Worm (Caenorhabditis elegans): ENCODE measurements around the gene nlp-66.
A peak's percentile ranks its signal among the peaks of the same experiment; 100 is the strongest.

nlp-66 gene

ce11 chrX:11095480-11095879 lies 21.1 kb downstream of the nlp-66 start:
- TF ChIP-seq irx-1 (tag; optimal IDR thresholded peaks at IDR 0.05): peak; percentile 27
- TF ChIP-seq hpl-2 (GFP tag; optimal IDR thresholded peaks at IDR 0.05): no peak
- no peak for TF ChIP-seq hlh-17 (GFP tag; optimal IDR thresholded peaks at IDR 0.05; ENCODE audit: borderline replicate concordance)
- peak; percentile 63 for TF ChIP-seq fkh-8 (tag; optimal IDR thresholded peaks at IDR 0.05)
- peak; percentile 19 to 52 for TF ChIP-seq lin-35 (GFP tag; optimal IDR thresholded peaks at IDR 0.05)
- peak; percentile 6 for TF ChIP-seq ceh-63 (GFP tag; optimal IDR thresholded peaks at IDR 0.05)
- peak; percentile 17 for TF ChIP-seq C04F5.9 (tag; optimal IDR thresholded peaks at IDR 0.05)
- TF ChIP-seq sup-37 (GFP tag; optimal IDR thresholded peaks at IDR 0.05): no peak
- peak; percentile 68 for TF ChIP-seq nhr-90 (tag; optimal IDR thresholded peaks at IDR 0.05; ENCODE audit: poor library complexity)
- no peak for TF ChIP-seq pag-3 (tag; optimal IDR thresholded peaks at IDR 0.05; ENCODE audit: borderline replicate concordance, insufficient read depth)
- no peak for TF ChIP-seq lin-39 (tag; optimal IDR thresholded peaks at IDR 0.05)
- peak; percentile 72 for TF ChIP-seq nhr-71 (tag; optimal IDR thresholded peaks at IDR 0.05)
- no peak for TF ChIP-seq ama-1 (optimal IDR thresholded peaks at IDR 0.05)
- peak; percentile 68 for TF ChIP-seq nhr-20 (tag; optimal IDR thresholded peaks at IDR 0.05)
- TF ChIP-seq jun-1 (tag; optimal IDR thresholded peaks at IDR 0.05): peak; percentile 68
- TF ChIP-seq ceh-88 (GFP tag; IDR thresholded peaks at IDR 0.05): no peak
- peak; percentile 73 for TF ChIP-seq swsn-7 (tag; optimal IDR thresholded peaks at IDR 0.05)
- TF ChIP-seq ceh-90 (tag; optimal IDR thresholded peaks at IDR 0.05): no peak
- TF ChIP-seq ets-5 (GFP tag; IDR thresholded peaks at IDR 0.05): no peak
- TF ChIP-seq egl-13 (tag; optimal IDR thresholded peaks at IDR 0.05): peak; percentile 45
- TF ChIP-seq unc-30 (tag; optimal IDR thresholded peaks at IDR 0.05): no peak
- no peak for TF ChIP-seq ceh-8 (GFP tag; optimal IDR thresholded peaks at IDR 0.05)
- no peak for TF ChIP-seq tlp-1 (tag; optimal IDR thresholded peaks at IDR 0.05)
- no peak for TF ChIP-seq lir-3 (tag; optimal IDR thresholded peaks at IDR 0.05; ENCODE audit: poor library complexity)
- peak; percentile 65 for TF ChIP-seq fkh-10 (GFP tag; optimal IDR thresholded peaks at IDR 0.05)
- TF ChIP-seq sox-4 (tag; optimal IDR thresholded peaks at IDR 0.05): peak; percentile 61
- no peak for TF ChIP-seq F16B12.6 (tag; optimal IDR thresholded peaks at IDR 0.05)
- TF ChIP-seq C34B4.2 (tag; optimal IDR thresholded peaks at IDR 0.05): no peak
- no peak for TF ChIP-seq nhr-84 (tag; optimal IDR thresholded peaks at IDR 0.05)
- peak; percentile 43 for TF ChIP-seq pax-3 (tag; optimal IDR thresholded peaks at IDR 0.05)
- TF ChIP-seq lin-15B (tag; optimal IDR thresholded peaks at IDR 0.05): no peak
- TF ChIP-seq fkh-4 (tag; optimal IDR thresholded peaks at IDR 0.05; ENCODE audit: borderline replicate concordance): no peak
- TF ChIP-seq nhr-28 (tag; optimal IDR thresholded peaks at IDR 0.05): no peak
- peak; percentile 36 for TF ChIP-seq unc-86 (tag; optimal IDR thresholded peaks at IDR 0.05)
- TF ChIP-seq nhr-76 (tag; optimal IDR thresholded peaks at IDR 0.05): no peak
- no peak for TF ChIP-seq unc-62 (GFP tag; optimal IDR thresholded peaks at IDR 0.05)
- no peak for TF ChIP-seq ces-1 (GFP tag; optimal IDR thresholded peaks at IDR 0.05)
- TF ChIP-seq sptf-1 (tag; optimal IDR thresholded peaks at IDR 0.05): no peak
- no peak for TF ChIP-seq lin-13 (GFP tag; optimal IDR thresholded peaks at IDR 0.05)
- no peak; the same call in 1 of the 2 replicates for TF ChIP-seq mab-9 (GFP tag; IDR thresholded peaks at IDR 0.05)
- no peak for TF ChIP-seq alr-1 (tag; optimal IDR thresholded peaks at IDR 0.05; ENCODE audit: borderline replicate concordance)
- peak; percentile 42; the same call in 1 of the 2 replicates for TF ChIP-seq isw-1 (GFP tag; IDR thresholded peaks at IDR 0.05)
- TF ChIP-seq blmp-1 (tag; optimal IDR thresholded peaks at IDR 0.05): no peak
- peak; percentile 11 for TF ChIP-seq unc-130 (tag; optimal IDR thresholded peaks at IDR 0.05)
- TF ChIP-seq nhr-237 (tag; optimal IDR thresholded peaks at IDR 0.05): no peak
- peak; percentile 54 for TF ChIP-seq xbp-1 (tag; optimal IDR thresholded peaks at IDR 0.05)
- TF ChIP-seq nhr-77 (tag; optimal IDR thresholded peaks at IDR 0.05): peak; percentile 40
- no peak for TF ChIP-seq nhr-11 (tag; optimal IDR thresholded peaks at IDR 0.05)
- peak; percentile 47; the same call in 1 of the 2 replicates for TF ChIP-seq grh-1 (GFP tag; IDR thresholded peaks at IDR 0.05)
- peak; percentile 83 for TF ChIP-seq dsc-1 (tag; optimal IDR thresholded peaks at IDR 0.05)
- no peak for TF ChIP-seq dpl-1 (GFP tag; optimal IDR thresholded peaks at IDR 0.05)
- TF ChIP-seq lin-14 (GFP tag; optimal IDR thresholded peaks at IDR 0.05): peak; percentile 58
- peak in 1 of 6 experiments; percentile 49 for TF ChIP-seq elt-3 (tag; optimal IDR thresholded peaks at IDR 0.05)

Measured in whole organism, L1 larva.